Fruit fly (Drosophila melanogaster) whole organism, embryonic: ENCODE data around the gene CG9717.

Source experiments
- ATbp ChIP-seq: fragments of 200-800 bp; sonication (Bioruptor generic); optimal IDR thresholded peaks from 2 replicates; lab custom pipeline; 2017; ENCODE audit warnings: missing biosample characterization, mild to moderate bottlenecking, missing genetic modification characterization, missing genetic modification reagents
- Ada2b ChIP-seq: fragments of 200-800 bp; sonication (Bioruptor generic); IDR thresholded peaks from 2 replicates; pipeline ENCODE4 v1.3.6; 2022; ENCODE audit warnings: missing biosample characterization, missing genetic modification characterization
- B-H2 ChIP-seq: fragments of 200-800 bp; sonication (Bioruptor generic); optimal IDR thresholded peaks from 2 replicates; lab custom pipeline; 2018; ENCODE audit warnings: missing biosample characterization, mild to moderate bottlenecking, missing genetic modification characterization
- BEAF-32 ChIP-seq: fragments of 200-800 bp; sonication (Bioruptor generic); optimal IDR thresholded peaks from 3 replicates; lab custom pipeline; 2017; ENCODE audit warnings: missing biosample characterization, missing genetic modification characterization, mild to moderate bottlenecking, moderate library complexity, missing genetic modification reagents
- CG10267 ChIP-seq: fragments of 200-800 bp; sonication (Bioruptor generic); optimal IDR thresholded peaks from 2 replicates; lab custom pipeline; 2018; ENCODE audit warnings: missing biosample characterization, mild to moderate bottlenecking, missing genetic modification characterization, moderate library complexity
- CG10979 ChIP-seq: fragments of 200-800 bp; sonication (Bioruptor generic); optimal IDR thresholded peaks from 2 replicates; lab custom pipeline; 2018; ENCODE audit warnings: missing biosample characterization, mild to moderate bottlenecking, missing genetic modification characterization, moderate library complexity
- CG12071 ChIP-seq: fragments of 200-800 bp; sonication (Bioruptor generic); optimal IDR thresholded peaks from 3 replicates; lab custom pipeline; 2018; ENCODE audit warnings: missing biosample characterization, mild to moderate bottlenecking, missing genetic modification characterization
- CG12659 ChIP-seq: fragments of 200-800 bp; sonication (Bioruptor generic); optimal IDR thresholded peaks from 3 replicates; lab custom pipeline; 2017; ENCODE audit warnings: mild to moderate bottlenecking, missing biosample characterization, missing genetic modification reagents, missing genetic modification characterization
- CG15514 ChIP-seq: fragments of 200-800 bp; sonication (Bioruptor generic); optimal IDR thresholded peaks from 3 replicates; lab custom pipeline; 2017; ENCODE audit warnings: missing biosample characterization, missing genetic modification characterization, mild to moderate bottlenecking, moderate library complexity, missing genetic modification reagents
- CG17359 ChIP-seq: fragments of 200-800 bp; sonication (Bioruptor generic); optimal IDR thresholded peaks from 3 replicates; lab custom pipeline; 2018; ENCODE audit warnings: missing biosample characterization, mild to moderate bottlenecking, missing genetic modification characterization, moderate library complexity
- CG1792 ChIP-seq: fragments of 200-800 bp; sonication (Bioruptor generic); optimal IDR thresholded peaks from 2 replicates; lab custom pipeline; 2016; ENCODE audit warnings: missing biosample characterization, missing genetic modification characterization
- CG30020 ChIP-seq: fragments of 200-800 bp; optimal IDR thresholded peaks from 2 replicates; lab custom pipeline; 2019; ENCODE audit warnings: missing biosample characterization, mild to moderate bottlenecking, missing genetic modification characterization, moderate library complexity
- CG3281 ChIP-seq: fragments of 200-800 bp; sonication (Bioruptor generic); optimal IDR thresholded peaks from 3 replicates; lab custom pipeline; 2017; ENCODE audit warnings: missing biosample characterization, mild to moderate bottlenecking, missing genetic modification characterization
- CG3847 ChIP-seq: fragments of 200-800 bp; sonication (Bioruptor generic); IDR thresholded peaks from 2 replicates; pipeline ENCODE4 v1.3.6; 2022; ENCODE audit warnings: missing biosample characterization, missing genetic modification characterization
- CG6765 ChIP-seq: fragments of 200-800 bp; sonication (Bioruptor generic); optimal IDR thresholded peaks from 3 replicates; lab custom pipeline; 2017; ENCODE audit warnings: missing biosample characterization, mild to moderate bottlenecking, missing genetic modification characterization
- CG7357 ChIP-seq: fragments of 200-800 bp; sonication (Bioruptor generic); IDR thresholded peaks from 3 replicates; pipeline ENCODE4 v1.3.6; 2022; ENCODE audit warnings: missing biosample characterization, missing genetic modification characterization
- CG7745 ChIP-seq: fragments of 200-800 bp; sonication (Bioruptor generic); optimal IDR thresholded peaks from 2 replicates; lab custom pipeline; 2018; ENCODE audit warnings: missing biosample characterization, mild to moderate bottlenecking, missing genetic modification characterization, moderate library complexity
- CG7928 ChIP-seq: fragments of 200-800 bp; sonication (Bioruptor generic); optimal IDR thresholded peaks from 2 replicates; lab custom pipeline; 2017; ENCODE audit warnings: missing biosample characterization, mild to moderate bottlenecking, missing genetic modification characterization
- Chrac-16 ChIP-seq: fragments of 200-800 bp; sonication (Bioruptor generic); optimal IDR thresholded peaks from 3 replicates; lab custom pipeline; 2016; ENCODE audit warnings: missing biosample characterization, missing genetic modification characterization
- CrebB ChIP-seq: fragments of 200-800 bp; sonication (Bioruptor generic); optimal IDR thresholded peaks from 3 replicates; lab custom pipeline; 2018; ENCODE audit warnings: missing biosample characterization, mild to moderate bottlenecking, missing genetic modification characterization
- D19B ChIP-seq: fragments of 200-800 bp; sonication (Bioruptor generic); optimal IDR thresholded peaks from 2 replicates; lab custom pipeline; 2017; ENCODE audit warnings: missing biosample characterization, mild to moderate bottlenecking, missing genetic modification characterization
- Dll ChIP-seq: fragments of 200-800 bp; sonication (Bioruptor generic); IDR thresholded peaks from 4 replicates; pipeline ENCODE4 v1.3.6; 2022; ENCODE audit warnings: missing biosample characterization, missing genetic modification characterization; ENCODE audit not compliant: partially characterized antibody
- Ets65A ChIP-seq: fragments of 200-800 bp; sonication (Bioruptor generic); peaks from one replicate; lab custom pipeline; 2016; ENCODE audit warnings: missing biosample characterization, missing genetic modification characterization
- Hr78 ChIP-seq, 2 experiments: fragments of 200-800 bp in 1 of 2; fragments of >200 bp in 1 of 2; sonication (Bioruptor generic) in 1 of 2; optimal IDR thresholded peaks; 2 replicates each; lab custom pipeline; 2017 to 2019; ENCODE audit warnings: missing biosample characterization in 2 of 2, missing genetic modification characterization in 2 of 2, mild to moderate bottlenecking in 1 of 2, moderate library complexity in 1 of 2
- Meics ChIP-seq: fragments of 200-800 bp; sonication (Bioruptor generic); optimal IDR thresholded peaks from 2 replicates; lab custom pipeline; 2017; ENCODE audit warnings: missing biosample characterization, mild to moderate bottlenecking, missing genetic modification characterization
- Myb ChIP-seq: fragments of 200-800 bp; sonication (Bioruptor generic); optimal IDR thresholded peaks from 2 replicates; lab custom pipeline; 2016; ENCODE audit warnings: missing biosample characterization, missing genetic modification characterization
- NfI ChIP-seq: fragments of 200-800 bp; sonication (Bioruptor generic); optimal IDR thresholded peaks from 3 replicates; lab custom pipeline; 2018; ENCODE audit warnings: missing biosample characterization, mild to moderate bottlenecking, missing genetic modification characterization, moderate library complexity
- PHDP ChIP-seq: fragments of 200-800 bp; sonication (Bioruptor generic); optimal IDR thresholded peaks from 3 replicates; lab custom pipeline; 2018; ENCODE audit warnings: missing biosample characterization, mild to moderate bottlenecking, missing genetic modification characterization, moderate library complexity
- Ptx1 ChIP-seq: fragments of 200-800 bp; sonication (Bioruptor generic); IDR thresholded peaks from 2 replicates; pipeline ENCODE4 v1.3.6; 2022; ENCODE audit warnings: missing biosample characterization, missing genetic modification characterization
- Ravus ChIP-seq: fragments of 200-800 bp; sonication (Bioruptor generic); IDR thresholded peaks from 2 replicates; pipeline ENCODE4 v1.3.6; 2022; ENCODE audit warnings: missing biosample characterization, missing genetic modification characterization
- Rfx ChIP-seq: fragments of 200-800 bp; sonication (Bioruptor generic); IDR thresholded peaks from 2 replicates; pipeline ENCODE4 v1.3.6; 2022; ENCODE audit warnings: missing biosample characterization, missing genetic modification characterization
- Side ChIP-seq: fragments of 200-800 bp; sonication (Bioruptor generic); optimal IDR thresholded peaks from 2 replicates; lab custom pipeline; 2016; ENCODE audit warnings: missing biosample characterization, missing genetic modification characterization
- Sry-δ ChIP-seq: fragments of 200-800 bp; sonication (Bioruptor generic); optimal IDR thresholded peaks from 2 replicates; lab custom pipeline; 2016; ENCODE audit warnings: missing biosample characterization, missing genetic modification characterization
- bbx ChIP-seq: fragments of 200-800 bp; sonication (Bioruptor generic); IDR thresholded peaks from 2 replicates; pipeline ENCODE4 v1.3.6; 2022; ENCODE audit warnings: missing biosample characterization, missing genetic modification characterization; ENCODE audit not compliant: partially characterized antibody
- btn ChIP-seq: fragments of 200-800 bp; sonication (Bioruptor generic); optimal IDR thresholded peaks from 2 replicates; lab custom pipeline; 2016; ENCODE audit warnings: missing biosample characterization, missing genetic modification characterization
- fu2 ChIP-seq: fragments of 200-800 bp; sonication (Bioruptor generic); optimal IDR thresholded peaks from 2 replicates; lab custom pipeline; 2016; ENCODE audit warnings: missing biosample characterization, missing genetic modification characterization
- knrl ChIP-seq: fragments of 200-800 bp; sonication (Bioruptor generic); IDR thresholded peaks from 3 replicates; pipeline ENCODE4 v1.3.6; 2022; ENCODE audit warnings: missing biosample characterization, missing genetic modification characterization; ENCODE audit not compliant: partially characterized antibody
- nerfin-2 ChIP-seq: fragments of 200-800 bp; sonication (Bioruptor generic); IDR thresholded peaks from 2 replicates; pipeline ENCODE4 v1.3.6; 2022; ENCODE audit warnings: missing biosample characterization, missing genetic modification characterization; ENCODE audit not compliant: partially characterized antibody
- pan ChIP-seq, 4 experiments: fragments of >200 bp in 3 of 4; fragments of 200-800 bp in 1 of 4; sonication (Bioruptor generic) in 1 of 4; optimal IDR thresholded peaks in 3 of 4; IDR thresholded peaks in 1 of 4; 2 replicates each; pipeline versions ENCODE4 v1.3.6 to Lab custom; 2017 to 2022; ENCODE audit warnings: missing biosample characterization in 2 of 4, missing genetic modification characterization in 2 of 4, mixed read lengths in 1 of 4
- pfk ChIP-seq: fragments of 200-800 bp; sonication (Bioruptor generic); optimal IDR thresholded peaks from 2 replicates; lab custom pipeline; 2018; ENCODE audit warnings: missing biosample characterization, mild to moderate bottlenecking, missing genetic modification characterization, moderate library complexity
- pzg ChIP-seq: fragments of 200-800 bp; sonication (Bioruptor generic); optimal IDR thresholded peaks from 3 replicates; lab custom pipeline; 2018; ENCODE audit warnings: missing biosample characterization, mild to moderate bottlenecking, missing genetic modification characterization, moderate library complexity
- scrt ChIP-seq: fragments of 200-800 bp; sonication (Bioruptor generic); optimal IDR thresholded peaks from 2 replicates; lab custom pipeline; 2018; ENCODE audit warnings: missing biosample characterization, mild to moderate bottlenecking, missing genetic modification characterization, moderate library complexity
- stwl ChIP-seq: fragments of 200-800 bp; sonication (Bioruptor generic); optimal IDR thresholded peaks from 3 replicates; lab custom pipeline; 2018; ENCODE audit warnings: missing biosample characterization, mild to moderate bottlenecking, missing genetic modification characterization, moderate library complexity
- ttk ChIP-seq: fragments of 200-800 bp; sonication (Bioruptor generic); IDR thresholded peaks from 2 replicates; pipeline ENCODE4 v2.1.2; 2022; ENCODE audit warnings: missing biosample characterization, missing genetic modification characterization

CG9717 gene

DNA sequence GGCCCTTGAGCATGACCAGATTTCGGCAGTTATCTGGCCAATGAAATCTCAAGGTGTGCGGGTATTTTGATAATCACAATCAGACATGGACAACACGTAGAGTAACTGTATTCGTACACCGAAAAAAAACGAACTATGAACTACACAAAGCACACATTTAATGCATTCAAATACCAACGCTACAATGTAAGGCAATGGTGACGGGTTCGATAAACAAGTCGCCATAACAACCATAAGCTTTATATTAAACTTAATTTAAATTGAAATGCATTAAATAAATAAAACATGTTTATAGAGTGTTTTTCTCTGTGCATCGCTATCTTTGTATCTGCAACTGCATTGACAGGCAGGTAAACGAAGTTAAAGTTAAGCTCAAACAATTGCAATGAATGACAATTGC lies 3.1 kb upstream of the CG9717 start (continued):
- peak; percentile 36 for TF ChIP-seq CG17359 (tag; lab: Kevin White, UChicago)

DNA sequence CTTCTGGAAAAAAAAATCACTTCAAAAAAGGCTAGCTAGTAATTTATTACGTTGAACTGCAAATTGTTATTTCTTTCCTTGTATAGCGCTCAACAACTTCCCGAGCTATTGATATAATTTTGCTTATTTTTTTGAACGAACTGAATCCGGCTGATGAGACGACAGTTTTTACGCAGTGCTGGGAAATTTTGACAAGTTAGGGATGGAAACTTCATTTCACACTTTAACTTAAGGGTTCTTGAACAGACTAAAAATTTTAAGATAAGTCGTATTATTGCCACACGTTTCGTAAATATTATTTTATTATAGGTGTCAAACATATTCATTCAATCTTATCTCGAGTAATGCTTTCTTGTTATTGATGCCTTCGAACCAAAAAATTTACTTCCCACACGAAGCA lies 3.6 kb downstream of the CG9717 start, which contains the start of gene Rpt6R:
Gene Rpt6R (minus strand): TSS at position 156 of the 400 bp plus-strand sequence.
- TF ChIP-seq CG15514 (GFP tag; lab: Kevin White, UChicago) (peak; percentile 97), CrebB (tag; lab: Kevin White, UChicago) (no peak), pzg (GFP tag; lab: Kevin White, UChicago) (peak; percentile 20), Sry-δ (peak; percentile 11), stwl (tag; lab: Kevin White, UChicago) (peak; percentile 8), Chrac-16 (GFP tag; lab: Kevin White, UChicago) (no peak), Myb (GFP tag; lab: Kevin White, UChicago) (peak; percentile 17), Ptx1 (no peak), scrt (GFP tag; lab: Kevin White, UChicago) (no peak), NfI (GFP tag; lab: Kevin White, UChicago) (no peak), fu2 (GFP tag; lab: Kevin White, UChicago) (no peak), bbx (GFP tag; lab: Robert Waterston, UW) (no peak), CG10979 (tag; lab: Kevin White, UChicago) (no peak), D19B (no peak), ttk (GFP tag; lab: Robert Waterston, UW) (no peak), CG7928 (GFP tag; lab: Kevin White, UChicago) (peak; percentile 75), BEAF-32 (peak; percentile 0), CG10267 (peak; percentile 12), CG12071 (GFP tag; lab: Kevin White, UChicago) (no peak), Meics (GFP tag; lab: Kevin White, UChicago) (no peak), CG7357 (GFP tag; lab: Robert Waterston, UW) (no peak)
- TF ChIP-seq, all 482 proteins: peak for 8

DNA sequence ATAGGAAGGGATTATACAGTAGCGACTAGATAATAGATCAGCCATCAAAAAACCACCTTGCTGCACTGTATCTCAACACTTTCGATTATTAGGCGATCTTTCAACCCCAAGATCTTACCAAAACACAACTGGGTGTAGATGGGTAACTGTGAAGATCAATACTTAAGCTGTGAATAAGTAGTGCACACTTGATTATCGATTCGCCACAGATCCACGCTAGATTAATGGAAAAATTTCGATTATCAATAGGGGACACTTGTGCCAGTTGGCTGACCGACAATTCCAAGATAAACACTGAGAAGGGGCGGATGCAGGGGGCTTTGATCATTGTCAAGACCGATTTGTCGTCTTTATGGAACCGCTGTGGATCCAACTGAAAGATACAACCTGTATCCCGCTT lies 8.0 kb downstream of the CG9717 start, which contains the start of gene CG9702:
Gene CG9702 (plus strand): TSS at position 301 of the 400 bp plus-strand sequence.
- TF ChIP-seq CG6765 (GFP tag; lab: Kevin White, UChicago) = no peak
- no peak for TF ChIP-seq CG3281
- TF ChIP-seq Hr78 (GFP tag; optimal IDR thresholded peaks at IDR 0.05; lab: Kevin White, UChicago) = no peak
- peak; percentile 37 for TF ChIP-seq ATbp (GFP tag; lab: Kevin White, UChicago)
- TF ChIP-seq Ets65A (GFP tag; lab: Kevin White, UChicago) = peak; percentile 38
- no peak for TF ChIP-seq pan (optimal IDR thresholded peaks at IDR 0.05; lab: Kevin White, UChicago)
- peak in 1 of 2 experiments; percentile 13 for TF ChIP-seq pan (GFP tag; optimal IDR thresholded peaks at IDR 0.05 in 1 of 2, IDR thresholded peaks at IDR 0.05 in 1 of 2)

DNA sequence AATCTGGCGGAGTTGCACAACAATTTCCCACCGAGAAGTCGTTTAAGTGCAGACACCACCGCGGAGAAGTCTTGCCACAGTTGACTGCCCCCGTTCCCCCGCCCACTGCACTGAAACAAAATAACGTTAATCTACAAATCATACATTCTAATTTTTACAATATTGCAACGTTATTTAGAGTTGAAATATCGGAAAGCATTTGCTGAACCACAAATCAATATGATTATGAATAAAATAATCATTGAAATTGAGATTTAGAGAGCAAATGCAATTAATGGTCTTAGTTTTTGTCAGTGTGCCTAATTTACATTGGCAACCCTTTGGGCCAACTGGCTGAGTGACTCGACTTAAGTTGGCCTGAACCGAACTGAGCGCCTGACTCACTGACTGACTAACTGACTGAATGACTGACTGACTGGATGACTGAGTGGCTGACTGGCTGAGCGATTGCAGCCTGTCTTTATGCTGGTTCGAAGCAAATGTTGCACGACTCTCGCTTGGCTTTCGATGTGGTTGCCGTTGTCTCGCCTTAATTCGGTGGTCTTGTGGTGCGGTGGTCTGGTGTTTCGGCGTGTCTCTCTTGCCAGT lies 16.5 kb downstream of the CG9717 start:
- no peak for TF ChIP-seq pfk (GFP tag; lab: Kevin White, UChicago)
- TF ChIP-seq Ravus = no peak; the same call in 1 of the 2 replicates
- peak; percentile 65 for TF ChIP-seq CG3847 (GFP tag; lab: Robert Waterston, UW)
- TF ChIP-seq nerfin-2 (GFP tag; lab: Robert Waterston, UW) = no peak
- peak; percentile 59 for TF ChIP-seq Side (GFP tag; lab: Kevin White, UChicago)
- peak; percentile 86 for TF ChIP-seq PHDP
- TF ChIP-seq CG7745 (tag; lab: Kevin White, UChicago) = no peak
- peak; percentile 24 for TF ChIP-seq btn (GFP tag; lab: Kevin White, UChicago)
- peak; percentile 84 for TF ChIP-seq Ada2b (GFP tag; lab: Robert Waterston, UW)
- TF ChIP-seq fu2 (GFP tag; lab: Kevin White, UChicago) = peak; percentile 23
- peak; percentile 47 for TF ChIP-seq CG1792 (GFP tag; lab: Kevin White, UChicago)
- TF ChIP-seq CG30020 = no peak
- peak; percentile 54 for TF ChIP-seq Rfx (GFP tag; lab: Robert Waterston, UW)
- no peak for TF ChIP-seq Dll (GFP tag; lab: Robert Waterston, UW)
- TF ChIP-seq B-H2 (GFP tag; lab: Kevin White, UChicago) = no peak
- TF ChIP-seq CG12659 (GFP tag; lab: Kevin White, UChicago) = peak; percentile 56
- no peak for TF ChIP-seq knrl (GFP tag; lab: Robert Waterston, UW)
